Fruit fly (Drosophila melanogaster) Kc167 (cell line): ENCODE results near the gene hog.

Source experiments
- Myc ChIP-seq: fragments of >200 bp; optimal IDR thresholded peaks from 2 replicates; lab custom pipeline; 2017; ENCODE audit warnings: missing external identifiers
- psq ChIP-seq: fragments of >200 bp; optimal IDR thresholded peaks from 2 replicates; lab custom pipeline; 2017; ENCODE audit warnings: missing external identifiers

dm6 chrX:14743819-14744218 is 25.1 kb upstream of the hog start:
- no peak for TF ChIP-seq psq (lab: Kevin White, UChicago)
- TF ChIP-seq Myc (lab: Kevin White, UChicago): no peak
